Worm (Caenorhabditis elegans): ENCODE measurements around the gene F18H3.4.

ce11 chrX:13574029-13574428 is 45.1 kb downstream of the F18H3.4 start:
- TF ChIP-seq ztf-23 (GFP tag; IDR thresholded peaks at IDR 0.05), result no peak
- TF ChIP-seq ztf-29 (GFP tag; IDR thresholded peaks at IDR 0.05), result no peak
